Fruit fly (Drosophila melanogaster) whole organism, embryonic: ENCODE data around the gene IntS2.

Source experiments
- CG2875 ChIP-seq: fragments of 200-800 bp; sonication (Bioruptor generic); optimal IDR thresholded peaks from 2 replicates; lab custom pipeline; 2017; ENCODE audit warnings: missing biosample characterization, mild to moderate bottlenecking, missing genetic modification characterization, missing genetic modification reagents
- CG6654 ChIP-seq: fragments of 200-800 bp; sonication (Bioruptor generic); optimal IDR thresholded peaks from 2 replicates; lab custom pipeline; 2017; ENCODE audit warnings: missing biosample characterization, mild to moderate bottlenecking, missing genetic modification characterization
- CrebB ChIP-seq: fragments of 200-800 bp; sonication (Bioruptor generic); optimal IDR thresholded peaks from 3 replicates; lab custom pipeline; 2018; ENCODE audit warnings: missing biosample characterization, mild to moderate bottlenecking, missing genetic modification characterization
- disco-r ChIP-seq: fragments of 200-800 bp; sonication (Bioruptor generic); optimal IDR thresholded peaks from 2 replicates; lab custom pipeline; 2016; ENCODE audit warnings: missing biosample characterization, missing genetic modification characterization
- mam ChIP-seq: fragments of 200-800 bp; sonication (Bioruptor generic); optimal IDR thresholded peaks from 3 replicates; lab custom pipeline; 2016; ENCODE audit warnings: missing biosample characterization, missing genetic modification characterization

- TF ChIP-seq CG2875 (GFP tag; lab: Kevin White, UChicago) (no peak), disco-r (no peak), mam (GFP tag; lab: Kevin White, UChicago) (no peak), CG6654 (GFP tag; lab: Kevin White, UChicago) (no peak), CrebB (tag; lab: Kevin White, UChicago) (no peak)
Observed at dm6 chrX:17624223-17624982, 32.2 kb downstream of the IntS2 start.
